Worm (Caenorhabditis elegans) whole organism, young adult: ENCODE data around the gene C29E4.13.

ENCODE experiments used
- attf-6 ChIP-seq: fragments of 200-800 bp; sonication (Bioruptor generic); IDR thresholded peaks from 2 replicates; pipeline ENCODE4 v1.3.6; 2022; ENCODE audit warnings: missing genetic modification reagents, missing genetic modification characterization, missing compliant biosample characterization
- ceh-27 ChIP-seq: fragments of 200-800 bp; sonication (Bioruptor generic); optimal IDR thresholded peaks from 2 replicates; lab custom pipeline; 2018; ENCODE audit warnings: mild to moderate bottlenecking, missing genetic modification characterization, moderate library complexity, missing compliant biosample characterization
- ekl-4 ChIP-seq: fragments of 200-800 bp; sonication (Bioruptor generic); IDR thresholded peaks from 2 replicates; pipeline ENCODE4 v1.3.6; 2022; ENCODE audit warnings: missing genetic modification reagents, missing genetic modification characterization, missing compliant biosample characterization
- him-1 ChIP-seq: sonication (generic microtip); optimal IDR thresholded peaks from 2 replicates; lab custom pipeline; 2016; ENCODE audit warnings: missing genotype, missing genetic modification reagents, missing genetic modification characterization, missing compliant biosample characterization
- unc-130 ChIP-seq: sonication (generic microtip); optimal IDR thresholded peaks from 2 replicates; lab custom pipeline; 2016; ENCODE audit warnings: missing genetic modification reagents, missing genetic modification characterization, missing compliant biosample characterization
- ztf-22 ChIP-seq: fragments of 200-800 bp; sonication (Bioruptor generic); optimal IDR thresholded peaks from 2 replicates; lab custom pipeline; 2018; ENCODE audit warnings: mild to moderate bottlenecking, missing genetic modification characterization, moderate library complexity, missing compliant biosample characterization

- TF ChIP-seq attf-6 (no peak), ztf-22 (GFP tag; lab: Kevin White, UChicago) (no peak), unc-130 (GFP tag; lab: Kevin White, UChicago) (no peak), ekl-4 (GFP tag; lab: Robert Waterston, UW) (no peak), ceh-27 (GFP tag; lab: Kevin White, UChicago) (no peak), him-1 (tag; lab: Kevin White, UChicago) (no peak)
These were observed 33.8 kb downstream of the C29E4.13 start, which contains the start of gene ZK688.4 for ce11 chrIII:7894724-7895123.
